Fruit fly (Drosophila melanogaster) whole organism, embryonic: Measurements from ENCODE around the gene vvl.

Experiments
- B-H2 ChIP-seq: fragments of 200-800 bp; sonication (Bioruptor generic); optimal IDR thresholded peaks from 2 replicates; lab custom pipeline; 2018; ENCODE audit warnings: missing biosample characterization, mild to moderate bottlenecking, missing genetic modification characterization
- Bdp1 ChIP-seq: fragments of 200-800 bp; sonication (Bioruptor generic); optimal IDR thresholded peaks from 3 replicates; lab custom pipeline; 2016; ENCODE audit warnings: missing biosample characterization, missing genetic modification characterization
- Bteb2 ChIP-seq: fragments of 200-800 bp; sonication (Bioruptor generic); optimal IDR thresholded peaks from 2 replicates; lab custom pipeline; 2016; ENCODE audit warnings: missing biosample characterization, missing genetic modification characterization
- C15 ChIP-seq: fragments of 200-800 bp; sonication (Bioruptor generic); IDR thresholded peaks from 3 replicates; pipeline ENCODE4 v1.3.6; 2022; ENCODE audit warnings: missing biosample characterization, missing genetic modification characterization
- CG11696 ChIP-seq: fragments of 200-800 bp; sonication (Bioruptor generic); IDR thresholded peaks from 2 replicates; pipeline ENCODE4 v1.3.6; 2022; ENCODE audit warnings: missing biosample characterization, missing genetic modification characterization
- CG1233 ChIP-seq: fragments of 200-800 bp; sonication (Bioruptor generic); optimal IDR thresholded peaks from 4 replicates; lab custom pipeline; 2018; ENCODE audit warnings: missing biosample characterization, mild to moderate bottlenecking, missing genetic modification characterization
- CG12659 ChIP-seq: fragments of 200-800 bp; sonication (Bioruptor generic); optimal IDR thresholded peaks from 3 replicates; lab custom pipeline; 2017; ENCODE audit warnings: mild to moderate bottlenecking, missing biosample characterization, missing genetic modification reagents, missing genetic modification characterization
- CG15269 ChIP-seq: fragments of 200-800 bp; sonication (Bioruptor generic); optimal IDR thresholded peaks from 2 replicates; lab custom pipeline; 2018; ENCODE audit warnings: missing biosample characterization, mild to moderate bottlenecking, missing genetic modification characterization, moderate library complexity
- CG16813 ChIP-seq: fragments of 200-800 bp; sonication (Bioruptor generic); IDR thresholded peaks from 3 replicates; pipeline ENCODE4 v1.3.6; 2022; ENCODE audit warnings: missing biosample characterization, missing genetic modification characterization; ENCODE audit not compliant: partially characterized antibody
- CG18476 ChIP-seq: fragments of 200-800 bp; sonication (Bioruptor generic); optimal IDR thresholded peaks from 2 replicates; lab custom pipeline; 2016; ENCODE audit warnings: missing biosample characterization, mild to moderate bottlenecking, missing genetic modification characterization
- CG2678 ChIP-seq: fragments of 200-800 bp; sonication (Bioruptor generic); optimal IDR thresholded peaks from 3 replicates; lab custom pipeline; 2019; ENCODE audit warnings: missing biosample characterization, mild to moderate bottlenecking, missing genetic modification characterization, moderate library complexity
- CG32532 ChIP-seq: fragments of 200-800 bp; sonication (Bioruptor generic); IDR thresholded peaks from 2 replicates; pipeline ENCODE4 v1.3.6; 2022; ENCODE audit warnings: missing biosample characterization, missing genetic modification characterization
- CG32772 ChIP-seq: fragments of 200-800 bp; sonication (Bioruptor generic); IDR thresholded peaks from 2 replicates; pipeline ENCODE4 v1.3.6; 2022; ENCODE audit warnings: missing biosample characterization, missing genetic modification characterization
- CG33557 ChIP-seq: fragments of 200-800 bp; sonication (Bioruptor generic); optimal IDR thresholded peaks from 2 replicates; lab custom pipeline; 2019; ENCODE audit warnings: missing biosample characterization, mild to moderate bottlenecking, missing genetic modification characterization, moderate library complexity
- CG34376 ChIP-seq: fragments of 200-800 bp; sonication (Bioruptor generic); optimal IDR thresholded peaks from 2 replicates; lab custom pipeline; 2018; ENCODE audit warnings: missing biosample characterization, mild to moderate bottlenecking, missing genetic modification characterization
- CG5953 ChIP-seq: fragments of 200-800 bp; sonication (Bioruptor generic); IDR thresholded peaks from 2 replicates; pipeline ENCODE4 v1.3.6; 2022; ENCODE audit warnings: missing biosample characterization, missing genetic modification characterization
- CG6175 ChIP-seq: fragments of 200-800 bp; sonication (Bioruptor generic); IDR thresholded peaks from 3 replicates; pipeline ENCODE4 v1.3.6; 2022; ENCODE audit warnings: missing biosample characterization, missing genetic modification characterization
- CG7271 ChIP-seq: fragments of 200-800 bp; sonication (Bioruptor generic); optimal IDR thresholded peaks from 2 replicates; lab custom pipeline; 2018; ENCODE audit warnings: missing biosample characterization, mild to moderate bottlenecking, missing genetic modification characterization, moderate library complexity
- CG8290 ChIP-seq, 3 experiments: fragments of 200-800 bp; sonication (Bioruptor generic); optimal IDR thresholded peaks; 2 replicates each; lab custom pipeline; 2016 to 2019; ENCODE audit warnings: missing biosample characterization in 3 of 3, missing genetic modification characterization in 3 of 3, mild to moderate bottlenecking in 2 of 3, moderate library complexity in 1 of 3
- CG8924 ChIP-seq: fragments of 200-800 bp; optimal IDR thresholded peaks from 3 replicates; lab custom pipeline; 2019; ENCODE audit warnings: missing biosample characterization, mild to moderate bottlenecking, missing genetic modification characterization, moderate library complexity
- CG9437 ChIP-seq: fragments of 200-800 bp; sonication (Bioruptor generic); optimal IDR thresholded peaks from 2 replicates; lab custom pipeline; 2018; ENCODE audit warnings: missing biosample characterization, mild to moderate bottlenecking, missing genetic modification characterization
- E2f2 ChIP-seq: fragments of 200-800 bp; sonication (Bioruptor generic); IDR thresholded peaks from 2 replicates; pipeline ENCODE4 v1.3.6; 2022; ENCODE audit warnings: missing biosample characterization, missing genetic modification characterization
- HLHmδ ChIP-seq: fragments of 200-800 bp; sonication (Bioruptor generic); optimal IDR thresholded peaks from 2 replicates; lab custom pipeline; 2018; ENCODE audit warnings: missing biosample characterization, mild to moderate bottlenecking, missing genetic modification characterization, moderate library complexity
- Hey ChIP-seq: fragments of 200-800 bp; sonication (Bioruptor generic); optimal IDR thresholded peaks from 3 replicates; lab custom pipeline; 2018; ENCODE audit warnings: missing biosample characterization, mild to moderate bottlenecking, missing genetic modification characterization
- MESR4 ChIP-seq: fragments of 200-800 bp; sonication (Bioruptor generic); optimal IDR thresholded peaks from 2 replicates; lab custom pipeline; 2018; ENCODE audit warnings: missing biosample characterization, mild to moderate bottlenecking, missing genetic modification characterization, moderate library complexity
- Mrtf ChIP-seq: fragments of 200-800 bp; sonication (Bioruptor generic); IDR thresholded peaks from 3 replicates; pipeline ENCODE4 v1.3.6; 2022; ENCODE audit warnings: missing biosample characterization, missing genetic modification characterization
- Ptx1 ChIP-seq: fragments of 200-800 bp; sonication (Bioruptor generic); IDR thresholded peaks from 2 replicates; pipeline ENCODE4 v1.3.6; 2022; ENCODE audit warnings: missing biosample characterization, missing genetic modification characterization
- Rx ChIP-seq: fragments of 200-800 bp; sonication (Bioruptor generic); IDR thresholded peaks from 2 replicates; pipeline ENCODE4 v1.3.6; 2022; ENCODE audit warnings: missing biosample characterization, missing genetic modification characterization
- Trl ChIP-seq, 3 experiments: fragments of >200 bp in 2 of 3; fragments of 200-800 bp in 1 of 3; sonication (Bioruptor generic) in 1 of 3; optimal IDR thresholded peaks; 2 replicates in 1 of 3; 3 replicates in 2 of 3; lab custom pipeline; 2016 to 2017; ENCODE audit warnings: missing biosample characterization in 1 of 3, missing genetic modification characterization in 1 of 3
- Xrp1 ChIP-seq: fragments of 200-800 bp; sonication (Bioruptor generic); IDR thresholded peaks from 2 replicates; pipeline ENCODE4 v1.3.6; 2022; ENCODE audit warnings: missing biosample characterization, missing genetic modification characterization
- cas ChIP-seq: fragments of 200-800 bp; sonication (Bioruptor generic); IDR thresholded peaks from 2 replicates; pipeline ENCODE4 v1.3.6; 2022; ENCODE audit warnings: missing biosample characterization, missing genetic modification characterization
- caup ChIP-seq: fragments of 200-800 bp; sonication (Bioruptor generic); optimal IDR thresholded peaks from 3 replicates; lab custom pipeline; 2017; ENCODE audit warnings: missing biosample characterization, mild to moderate bottlenecking, missing genetic modification characterization, moderate library complexity; ENCODE audit not compliant: severe bottlenecking
- corto ChIP-seq: fragments of 200-800 bp; sonication (Bioruptor generic); optimal IDR thresholded peaks from 2 replicates; lab custom pipeline; 2016; ENCODE audit warnings: missing biosample characterization, mild to moderate bottlenecking, missing genetic modification characterization, moderate library complexity
- dati ChIP-seq: fragments of 200-800 bp; sonication (Bioruptor generic); IDR thresholded peaks from 2 replicates; pipeline ENCODE4 v1.3.6; 2022; ENCODE audit warnings: missing biosample characterization, missing genetic modification characterization
- exex ChIP-seq: fragments of 200-800 bp; sonication (Bioruptor generic); optimal IDR thresholded peaks from 4 replicates; lab custom pipeline; 2018; ENCODE audit warnings: missing biosample characterization, mild to moderate bottlenecking, missing genetic modification characterization, moderate library complexity
- eyg ChIP-seq: fragments of 200-800 bp; sonication (Bioruptor generic); optimal IDR thresholded peaks from 3 replicates; lab custom pipeline; 2016; ENCODE audit warnings: missing biosample characterization, missing genetic modification characterization
- grau ChIP-seq: fragments of 200-800 bp; optimal IDR thresholded peaks from 3 replicates; lab custom pipeline; 2019; ENCODE audit warnings: missing biosample characterization, mild to moderate bottlenecking, missing genetic modification characterization, moderate library complexity
- gsb-n ChIP-seq: fragments of 200-800 bp; sonication (Bioruptor generic); optimal IDR thresholded peaks from 3 replicates; lab custom pipeline; 2018; ENCODE audit warnings: missing biosample characterization, mild to moderate bottlenecking, missing genetic modification characterization
- h ChIP-seq: fragments of >200 bp; optimal IDR thresholded peaks from 2 replicates; lab custom pipeline; 2017
- oc ChIP-seq: fragments of 200-800 bp; sonication (Bioruptor generic); optimal IDR thresholded peaks from 2 replicates; lab custom pipeline; 2018; ENCODE audit warnings: missing biosample characterization, mild to moderate bottlenecking, missing genetic modification characterization, moderate library complexity
- org-1 ChIP-seq: fragments of 200-800 bp; sonication (Bioruptor generic); optimal IDR thresholded peaks from 2 replicates; lab custom pipeline; 2017; ENCODE audit warnings: missing biosample characterization, missing genetic modification characterization
- p53 ChIP-seq: fragments of 200-800 bp; sonication (Bioruptor generic); optimal IDR thresholded peaks from 2 replicates; lab custom pipeline; 2016; ENCODE audit warnings: missing biosample characterization, missing genetic modification characterization
- pros ChIP-seq: fragments of 200-800 bp; sonication (Bioruptor generic); optimal IDR thresholded peaks from 3 replicates; lab custom pipeline; 2019; ENCODE audit warnings: missing biosample characterization, mild to moderate bottlenecking, missing genetic modification characterization, moderate library complexity
- ranshi ChIP-seq: fragments of 200-800 bp; sonication (Bioruptor generic); IDR thresholded peaks from 2 replicates; pipeline ENCODE4 v1.3.6; 2022; ENCODE audit warnings: missing biosample characterization, missing genetic modification characterization
- row ChIP-seq: fragments of 200-800 bp; sonication (Bioruptor generic); IDR thresholded peaks from 3 replicates; pipeline ENCODE4 v1.3.6; 2022; ENCODE audit warnings: missing biosample characterization, missing genetic modification characterization
- seq ChIP-seq: fragments of 200-800 bp; sonication (Bioruptor generic); IDR thresholded peaks from 2 replicates; pipeline ENCODE4 v1.3.6; 2022; ENCODE audit warnings: missing biosample characterization, missing genetic modification characterization
- sob ChIP-seq: fragments of 200-800 bp; sonication (Bioruptor generic); IDR thresholded peaks from 2 replicates; pipeline ENCODE4 v1.3.6; 2022; ENCODE audit warnings: missing biosample characterization, missing genetic modification characterization
- ssp ChIP-seq: fragments of 200-800 bp; sonication (Bioruptor generic); IDR thresholded peaks from 2 replicates; pipeline ENCODE4 v1.3.6; 2022; ENCODE audit warnings: missing biosample characterization, missing genetic modification characterization
- vvl ChIP-seq: fragments of 200-800 bp; sonication (Bioruptor generic); IDR thresholded peaks from 2 replicates; pipeline ENCODE4 v1.3.6; 2022; ENCODE audit warnings: missing biosample characterization, missing genetic modification characterization
- yki ChIP-seq: fragments of >200 bp; optimal IDR thresholded peaks from 3 replicates; lab custom pipeline; 2018
- zen2 ChIP-seq: fragments of 200-800 bp; sonication (Bioruptor generic); IDR thresholded peaks from 3 replicates; pipeline ENCODE4 v1.3.6; 2022; ENCODE audit warnings: missing biosample characterization, missing genetic modification characterization; ENCODE audit not compliant: partially characterized antibody

Gene vvl

dm6 chr3L:6816230-6816629, 26.3 kb downstream of the vvl start (continued):
- TF ChIP-seq CG5953 (GFP tag; lab: Robert Waterston, UW) = peak; percentile 54; the same call in 1 of the 2 replicates
- peak; percentile 81 for TF ChIP-seq seq (GFP tag; lab: Robert Waterston, UW)
- peak; percentile 50 for TF ChIP-seq Bteb2
- TF ChIP-seq dati (GFP tag; lab: Robert Waterston, UW) = no peak; the same call in 1 of the 2 replicates
- peak; percentile 64 for TF ChIP-seq CG1233 (GFP tag; lab: Kevin White, UChicago)
- TF ChIP-seq grau (tag; lab: Kevin White, UChicago) = peak; percentile 94
- peak; percentile 33 for TF ChIP-seq p53 (GFP tag; lab: Kevin White, UChicago)
- TF ChIP-seq Rx (GFP tag; lab: Robert Waterston, UW) = peak; percentile 62
- peak; percentile 88 for TF ChIP-seq Ptx1 (GFP tag; lab: Robert Waterston, UW)
- no peak for TF ChIP-seq CG7271 (tag; lab: Kevin White, UChicago)
- peak; percentile 89 for TF ChIP-seq CG15269 (tag; lab: Kevin White, UChicago)
- TF ChIP-seq cas = peak; percentile 50; the same call in 1 of the 2 replicates
- TF ChIP-seq ranshi (GFP tag; lab: Robert Waterston, UW) = no peak
- peak; percentile 55 for TF ChIP-seq CG12659 (GFP tag; lab: Kevin White, UChicago)
- TF ChIP-seq HLHmδ (GFP tag; lab: Kevin White, UChicago) = no peak
- no peak for TF ChIP-seq eyg (GFP tag; lab: Kevin White, UChicago)
- peak; percentile 10 for TF ChIP-seq exex (tag; lab: Kevin White, UChicago)
- TF ChIP-seq Trl (optimal IDR thresholded peaks at IDR 0.05; lab: Kevin White, UChicago) = no peak
- peak; percentile 44 for TF ChIP-seq Trl (GFP tag; optimal IDR thresholded peaks at IDR 0.05; lab: Kevin White, UChicago)
- peak; percentile 73; the same call in 2 of the 3 replicates for TF ChIP-seq CG6175 (GFP tag; lab: Robert Waterston, UW)
- no peak for TF ChIP-seq CG16813 (GFP tag; lab: Robert Waterston, UW)
- TF ChIP-seq sob (GFP tag; lab: Robert Waterston, UW) = peak; percentile 85
- peak; percentile 59; the same call in 1 of the 3 replicates for TF ChIP-seq C15
- TF ChIP-seq zen2 (GFP tag; lab: Robert Waterston, UW) = no peak
- peak; percentile 15 for TF ChIP-seq caup (GFP tag; lab: Kevin White, UChicago)
- TF ChIP-seq B-H2 (GFP tag; lab: Kevin White, UChicago) = no peak
- no peak for TF ChIP-seq MESR4 (GFP tag; lab: Kevin White, UChicago)
- peak; percentile 24 for TF ChIP-seq org-1 (GFP tag; lab: Kevin White, UChicago)
- peak; percentile 36 for TF ChIP-seq CG34376 (GFP tag; lab: Kevin White, UChicago)
- TF ChIP-seq CG33557 (GFP tag; lab: Kevin White, UChicago) = no peak
- peak; percentile 68 for TF ChIP-seq CG8924 (tag; lab: Kevin White, UChicago)
- peak; percentile 78 for TF ChIP-seq CG32772 (GFP tag; lab: Robert Waterston, UW)
- no peak for TF ChIP-seq pros (GFP tag; lab: Kevin White, UChicago)
- TF ChIP-seq CG9437 (GFP tag; lab: Kevin White, UChicago) = peak; percentile 58
- peak; percentile 79 for TF ChIP-seq Xrp1 (GFP tag; lab: Robert Waterston, UW)
- peak; percentile 96 for TF ChIP-seq vvl (GFP tag; lab: Robert Waterston, UW)
- no peak for TF ChIP-seq h
- TF ChIP-seq corto (GFP tag; lab: Kevin White, UChicago) = no peak
- no peak for TF ChIP-seq CG8290 (GFP tag; optimal IDR thresholded peaks at IDR 0.05; lab: Kevin White, UChicago)
- peak in 1 of 2 experiments; percentile 59 for TF ChIP-seq CG8290 (tag; optimal IDR thresholded peaks at IDR 0.05; lab: Kevin White, UChicago)
- TF ChIP-seq yki = no peak
- TF ChIP-seq ssp (GFP tag; lab: Robert Waterston, UW) = peak; percentile 63
- TF ChIP-seq CG32532 (GFP tag; lab: Robert Waterston, UW) = peak; percentile 82
- peak; percentile 60 for TF ChIP-seq E2f2 (GFP tag; lab: Robert Waterston, UW)
- TF ChIP-seq row (GFP tag; lab: Robert Waterston, UW) = peak; percentile 91
- TF ChIP-seq CG18476 (GFP tag; lab: Kevin White, UChicago) = no peak
- peak; percentile 74 for TF ChIP-seq CG11696 (GFP tag; lab: Robert Waterston, UW)
- TF ChIP-seq CG2678 (tag; lab: Kevin White, UChicago) = peak; percentile 43
- peak; percentile 30 for TF ChIP-seq Bdp1 (GFP tag; lab: Kevin White, UChicago)
- TF ChIP-seq oc (tag; lab: Kevin White, UChicago) = peak; percentile 35
- TF ChIP-seq Mrtf = peak; percentile 90
- peak; percentile 40 for TF ChIP-seq gsb-n (tag; lab: Kevin White, UChicago)
- TF ChIP-seq Hey (tag; lab: Kevin White, UChicago) = no peak
